Fruit fly (Drosophila melanogaster) whole organism, embryonic: ENCODE results near the gene CG9839.
A peak's percentile ranks its signal among the peaks of the same experiment; 100 is the strongest.

ENCODE experiments used
- Adf1 ChIP-seq: fragments of 200-800 bp; sonication (Bioruptor generic); IDR thresholded peaks from 2 replicates; pipeline ENCODE4 v1.3.6; 2022; ENCODE audit warnings: missing biosample characterization, missing genetic modification characterization
- Atf-2 ChIP-seq: fragments of 200-800 bp; sonication (Bioruptor generic); optimal IDR thresholded peaks from 2 replicates; lab custom pipeline; 2016; ENCODE audit warnings: missing biosample characterization, missing genetic modification characterization
- Atf6 ChIP-seq: fragments of 200-800 bp; sonication (Bioruptor generic); IDR thresholded peaks from 2 replicates; pipeline ENCODE4 v1.3.6; 2022; ENCODE audit warnings: missing biosample characterization, missing genetic modification characterization
- B-H2 ChIP-seq: fragments of 200-800 bp; sonication (Bioruptor generic); optimal IDR thresholded peaks from 2 replicates; lab custom pipeline; 2018; ENCODE audit warnings: missing biosample characterization, mild to moderate bottlenecking, missing genetic modification characterization
- CG10366 ChIP-seq: fragments of 200-800 bp; sonication (Bioruptor generic); IDR thresholded peaks from 2 replicates; pipeline ENCODE4 v1.3.6; 2022; ENCODE audit warnings: missing biosample characterization, missing genetic modification characterization
- CG10543 ChIP-seq: fragments of 200-800 bp; sonication (Bioruptor generic); optimal IDR thresholded peaks from 3 replicates; lab custom pipeline; 2017; ENCODE audit warnings: missing biosample characterization, mild to moderate bottlenecking, missing genetic modification characterization, moderate library complexity
- CG12769 ChIP-seq: fragments of 200-800 bp; sonication (Bioruptor generic); optimal IDR thresholded peaks from 2 replicates; lab custom pipeline; 2019; ENCODE audit warnings: missing biosample characterization, mild to moderate bottlenecking, missing genetic modification characterization, moderate library complexity
- CG13894 ChIP-seq: fragments of 200-800 bp; sonication (Bioruptor generic); optimal IDR thresholded peaks from 3 replicates; lab custom pipeline; 2018; ENCODE audit warnings: missing biosample characterization, mild to moderate bottlenecking, missing genetic modification characterization, moderate library complexity
- CG1792 ChIP-seq: fragments of 200-800 bp; sonication (Bioruptor generic); optimal IDR thresholded peaks from 2 replicates; lab custom pipeline; 2016; ENCODE audit warnings: missing biosample characterization, missing genetic modification characterization
- CG2129 ChIP-seq: fragments of 200-800 bp; sonication (Bioruptor generic); IDR thresholded peaks from 2 replicates; pipeline ENCODE4 v1.3.6; 2022; ENCODE audit warnings: missing biosample characterization, missing genetic modification characterization; ENCODE audit not compliant: partially characterized antibody
- CG30020 ChIP-seq: fragments of 200-800 bp; optimal IDR thresholded peaks from 2 replicates; lab custom pipeline; 2019; ENCODE audit warnings: missing biosample characterization, mild to moderate bottlenecking, missing genetic modification characterization, moderate library complexity
- CG3407 ChIP-seq: fragments of 200-800 bp; sonication (Bioruptor generic); optimal IDR thresholded peaks from 2 replicates; lab custom pipeline; 2018; ENCODE audit warnings: missing biosample characterization, mild to moderate bottlenecking, missing genetic modification characterization
- CG34224 ChIP-seq: fragments of 200-800 bp; sonication (Bioruptor generic); IDR thresholded peaks from 3 replicates; pipeline ENCODE4 v1.3.6; 2022; ENCODE audit warnings: missing biosample characterization, missing genetic modification characterization; ENCODE audit not compliant: partially characterized antibody
- CG34376 ChIP-seq: fragments of 200-800 bp; sonication (Bioruptor generic); optimal IDR thresholded peaks from 2 replicates; lab custom pipeline; 2018; ENCODE audit warnings: missing biosample characterization, mild to moderate bottlenecking, missing genetic modification characterization
- CG4360 ChIP-seq: fragments of 200-800 bp; sonication (Bioruptor generic); IDR thresholded peaks from 2 replicates; pipeline ENCODE4 v1.3.6; 2022; ENCODE audit warnings: missing biosample characterization, missing genetic modification characterization
- CG7987 ChIP-seq: fragments of 200-800 bp; sonication (Bioruptor generic); optimal IDR thresholded peaks from 2 replicates; lab custom pipeline; 2018; ENCODE audit warnings: missing biosample characterization, mild to moderate bottlenecking, missing genetic modification characterization, moderate library complexity
- CG8290 ChIP-seq, 3 experiments: fragments of 200-800 bp; sonication (Bioruptor generic); optimal IDR thresholded peaks; 2 replicates each; lab custom pipeline; 2016 to 2019; ENCODE audit warnings: missing biosample characterization in 3 of 3, missing genetic modification characterization in 3 of 3, mild to moderate bottlenecking in 2 of 3, moderate library complexity in 1 of 3
- D19A ChIP-seq: fragments of 200-800 bp; optimal IDR thresholded peaks from 3 replicates; lab custom pipeline; 2019; ENCODE audit warnings: missing biosample characterization, mild to moderate bottlenecking, missing genetic modification characterization, moderate library complexity
- Ets97D ChIP-seq: fragments of 200-800 bp; sonication (Bioruptor generic); optimal IDR thresholded peaks from 3 replicates; lab custom pipeline; 2016; ENCODE audit warnings: missing biosample characterization, missing genetic modification characterization
- Fer1 ChIP-seq: fragments of 200-800 bp; sonication (Bioruptor generic); optimal IDR thresholded peaks from 2 replicates; lab custom pipeline; 2017; ENCODE audit warnings: missing biosample characterization, mild to moderate bottlenecking, missing genetic modification characterization
- Fer3 ChIP-seq: fragments of 200-800 bp; sonication (Bioruptor generic); optimal IDR thresholded peaks from 2 replicates; lab custom pipeline; 2018; ENCODE audit warnings: missing biosample characterization, mild to moderate bottlenecking, missing genetic modification characterization, moderate library complexity
- Hmr ChIP-seq: fragments of 200-800 bp; sonication (Bioruptor generic); optimal IDR thresholded peaks from 3 replicates; lab custom pipeline; 2017; ENCODE audit warnings: mild to moderate bottlenecking, missing biosample characterization, missing genetic modification reagents, missing genetic modification characterization
- NC2β ChIP-seq: fragments of 200-800 bp; sonication (Bioruptor generic); optimal IDR thresholded peaks from 2 replicates; lab custom pipeline; 2016; ENCODE audit warnings: missing biosample characterization, missing genetic modification characterization
- NFAT ChIP-seq: fragments of 200-800 bp; sonication (Bioruptor generic); IDR thresholded peaks from 2 replicates; pipeline ENCODE4 v1.3.6; 2022; ENCODE audit warnings: missing biosample characterization, missing genetic modification characterization
- Nf-YB ChIP-seq: fragments of 200-800 bp; sonication (Bioruptor generic); optimal IDR thresholded peaks from 3 replicates; lab custom pipeline; 2019; ENCODE audit warnings: missing biosample characterization, mild to moderate bottlenecking, missing genetic modification characterization, moderate library complexity
- Rfx ChIP-seq: fragments of 200-800 bp; sonication (Bioruptor generic); IDR thresholded peaks from 2 replicates; pipeline ENCODE4 v1.3.6; 2022; ENCODE audit warnings: missing biosample characterization, missing genetic modification characterization
- Sin3A ChIP-seq: fragments of >200 bp; optimal IDR thresholded peaks from 2 replicates; lab custom pipeline; 2018
- Xrp1 ChIP-seq: fragments of 200-800 bp; sonication (Bioruptor generic); IDR thresholded peaks from 2 replicates; pipeline ENCODE4 v1.3.6; 2022; ENCODE audit warnings: missing biosample characterization, missing genetic modification characterization
- abd-A ChIP-seq: fragments of 200-800 bp; sonication (Bioruptor generic); optimal IDR thresholded peaks from 3 replicates; lab custom pipeline; 2019; ENCODE audit warnings: missing biosample characterization, mild to moderate bottlenecking, missing genetic modification characterization, moderate library complexity
- bigmax ChIP-seq: fragments of 200-800 bp; sonication (Bioruptor generic); optimal IDR thresholded peaks from 2 replicates; lab custom pipeline; 2018; ENCODE audit warnings: missing biosample characterization, mild to moderate bottlenecking, missing genetic modification characterization
- bowl ChIP-seq: fragments of 200-800 bp; sonication (Bioruptor generic); IDR thresholded peaks from 2 replicates; pipeline ENCODE4 v1.3.6; 2022; ENCODE audit warnings: missing biosample characterization, missing genetic modification characterization
- br ChIP-seq: fragments of >200 bp; optimal IDR thresholded peaks from 2 replicates; lab custom pipeline; 2017
- caup ChIP-seq: fragments of 200-800 bp; sonication (Bioruptor generic); optimal IDR thresholded peaks from 3 replicates; lab custom pipeline; 2017; ENCODE audit warnings: missing biosample characterization, mild to moderate bottlenecking, missing genetic modification characterization, moderate library complexity; ENCODE audit not compliant: severe bottlenecking
- chinmo ChIP-seq: fragments of 200-800 bp; sonication (Bioruptor generic); IDR thresholded peaks from 4 replicates; pipeline ENCODE4 v1.3.6; 2022; ENCODE audit warnings: missing biosample characterization, missing genetic modification characterization; ENCODE audit not compliant: partially characterized antibody
- chm ChIP-seq: fragments of 200-800 bp; sonication (Bioruptor generic); IDR thresholded peaks from 2 replicates; pipeline ENCODE4 v1.3.6; 2022; ENCODE audit warnings: missing biosample characterization, missing genetic modification characterization
- cwo ChIP-seq: fragments of 200-800 bp; sonication (Bioruptor generic); optimal IDR thresholded peaks from 3 replicates; lab custom pipeline; 2017; ENCODE audit warnings: missing biosample characterization, missing genetic modification characterization, mild to moderate bottlenecking, moderate library complexity, missing genetic modification reagents
- en ChIP-seq: fragments of 200-800 bp; sonication (Bioruptor generic); optimal IDR thresholded peaks from 2 replicates; lab custom pipeline; 2016; ENCODE audit warnings: missing biosample characterization, missing genetic modification characterization
- esg ChIP-seq: fragments of 200-800 bp; sonication (Bioruptor generic); conservative IDR thresholded peaks from 2 replicates; pipeline ENCODE4 v1.3.6; 2022; ENCODE audit warnings: missing biosample characterization, missing genetic modification characterization
- eve ChIP-seq, 2 experiments: fragments of >200 bp; optimal IDR thresholded peaks; 2 replicates each; lab custom pipeline; 2017; ENCODE audit warnings: missing biosample characterization in 2 of 2, missing genetic modification characterization in 2 of 2
- fd102C ChIP-seq: fragments of 200-800 bp; sonication (Bioruptor generic); optimal IDR thresholded peaks from 2 replicates; lab custom pipeline; 2018; ENCODE audit warnings: missing biosample characterization, mild to moderate bottlenecking, missing genetic modification characterization, moderate library complexity
- fru ChIP-seq: fragments of >200 bp; optimal IDR thresholded peaks from 2 replicates; lab custom pipeline; 2017
- lab ChIP-seq: fragments of 200-800 bp; sonication (Bioruptor generic); optimal IDR thresholded peaks from 3 replicates; lab custom pipeline; 2017; ENCODE audit warnings: missing biosample characterization, missing genetic modification characterization, mild to moderate bottlenecking, moderate library complexity, missing genetic modification reagents
- p53 ChIP-seq: fragments of 200-800 bp; sonication (Bioruptor generic); optimal IDR thresholded peaks from 2 replicates; lab custom pipeline; 2016; ENCODE audit warnings: missing biosample characterization, missing genetic modification characterization
- rib ChIP-seq: fragments of 200-800 bp; sonication (Bioruptor generic); IDR thresholded peaks from 2 replicates; pipeline ENCODE4 v1.3.6; 2022; ENCODE audit warnings: missing biosample characterization, missing genetic modification characterization
- scrt ChIP-seq: fragments of 200-800 bp; sonication (Bioruptor generic); optimal IDR thresholded peaks from 2 replicates; lab custom pipeline; 2018; ENCODE audit warnings: missing biosample characterization, mild to moderate bottlenecking, missing genetic modification characterization, moderate library complexity
- sens ChIP-seq: fragments of 200-800 bp; sonication (Bioruptor generic); peaks from one replicate; lab custom pipeline; 2016; ENCODE audit warnings: missing biosample characterization, missing genetic modification characterization
- shn ChIP-seq: fragments of 200-800 bp; sonication (Bioruptor generic); optimal IDR thresholded peaks from 3 replicates; lab custom pipeline; 2016; ENCODE audit warnings: missing biosample characterization, missing genetic modification characterization
- sr ChIP-seq: fragments of 200-800 bp; sonication (Bioruptor generic); IDR thresholded peaks from 3 replicates; pipeline ENCODE4 v1.3.6; 2022; ENCODE audit warnings: missing biosample characterization, missing genetic modification characterization
- twi ChIP-seq: fragments of 200-800 bp; optimal IDR thresholded peaks from 2 replicates; lab custom pipeline; 2019; ENCODE audit warnings: missing biosample characterization, mild to moderate bottlenecking, missing genetic modification characterization, moderate library complexity
- yki ChIP-seq: fragments of >200 bp; optimal IDR thresholded peaks from 3 replicates; lab custom pipeline; 2018
- z ChIP-seq: fragments of 200-800 bp; sonication (Bioruptor generic); IDR thresholded peaks from 3 replicates; pipeline ENCODE4 v1.3.6; 2022; ENCODE audit warnings: missing biosample characterization, missing genetic modification characterization

Gene CG9839

DNA sequence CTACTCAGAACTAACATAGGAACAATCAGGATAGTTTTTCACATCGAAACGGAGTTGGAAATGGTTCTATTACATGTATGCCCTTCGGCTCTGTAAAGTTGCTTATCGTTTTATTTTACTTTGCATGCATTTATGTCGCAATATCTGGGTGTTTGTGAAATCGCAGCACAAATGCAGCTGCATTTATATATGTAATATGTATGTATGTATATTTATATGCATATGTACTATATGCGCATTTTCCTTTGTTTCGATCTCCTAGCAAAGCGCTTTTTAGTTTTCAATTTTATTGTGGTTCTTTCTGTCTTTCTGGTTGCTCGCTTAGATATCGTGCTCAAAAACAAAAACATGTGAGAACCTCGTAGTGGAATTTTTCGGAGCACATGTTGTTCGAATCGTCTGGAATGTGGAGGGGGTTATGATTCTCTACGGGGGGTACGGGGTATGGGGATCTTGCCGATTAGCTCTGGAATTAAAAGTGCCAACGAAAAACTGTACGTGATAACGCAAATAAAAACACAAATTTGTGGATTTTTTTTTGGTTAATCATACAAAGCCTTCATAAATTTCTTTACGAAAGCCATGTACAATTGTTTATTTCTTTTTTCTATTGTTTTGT lies 8.5 kb upstream of the CG9839 start:
- TF ChIP-seq CG1792 (GFP tag; lab: Kevin White, UChicago) = no peak
- TF ChIP-seq shn = no peak
- TF ChIP-seq br (lab: Kevin White, UChicago) = no peak
- TF ChIP-seq twi = peak; percentile 82
- TF ChIP-seq CG8290 (GFP tag; optimal IDR thresholded peaks at IDR 0.05; lab: Kevin White, UChicago) = no peak
- TF ChIP-seq CG8290 (tag; optimal IDR thresholded peaks at IDR 0.05; lab: Kevin White, UChicago) = peak in 1 of 2 experiments; percentile 37
- peak; percentile 49 for TF ChIP-seq Atf6
- peak; percentile 80 for TF ChIP-seq cwo (GFP tag; lab: Kevin White, UChicago)
- no peak for TF ChIP-seq Nf-YB
- TF ChIP-seq Rfx (GFP tag; lab: Robert Waterston, UW) = peak; percentile 7; the same call in 1 of the 2 replicates
- TF ChIP-seq fd102C (GFP tag; lab: Kevin White, UChicago) = no peak
- TF ChIP-seq CG10543 = peak; percentile 81
- no peak for TF ChIP-seq p53 (GFP tag; lab: Kevin White, UChicago)
- TF ChIP-seq esg (GFP tag; lab: Robert Waterston, UW) = no peak
- no peak for TF ChIP-seq bowl (GFP tag; lab: Robert Waterston, UW)
- peak; percentile 8 for TF ChIP-seq sens (GFP tag; lab: Kevin White, UChicago)
- TF ChIP-seq B-H2 = peak; percentile 51
- TF ChIP-seq CG13894 (tag; lab: Kevin White, UChicago) = peak; percentile 76
- no peak for TF ChIP-seq NC2β
- peak; percentile 13 for TF ChIP-seq Fer3 (tag; lab: Kevin White, UChicago)
- TF ChIP-seq NFAT (GFP tag; lab: Robert Waterston, UW) = peak; percentile 92
- TF ChIP-seq Sin3A = no peak
- peak; percentile 36 for TF ChIP-seq lab (GFP tag; lab: Kevin White, UChicago)
- peak; percentile 9; the same call in 1 of the 2 replicates for TF ChIP-seq Adf1 (GFP tag; lab: Robert Waterston, UW)
- TF ChIP-seq Hmr (GFP tag; lab: Kevin White, UChicago) = peak; percentile 12
- TF ChIP-seq Ets97D (GFP tag; lab: Kevin White, UChicago) = no peak
- no peak for TF ChIP-seq Atf-2 (GFP tag; lab: Kevin White, UChicago)
- 0 out of 2 replicates have a peak, but pooled peaks have one; percentile 5 for TF ChIP-seq Xrp1 (GFP tag; lab: Robert Waterston, UW)
- TF ChIP-seq z (GFP tag; lab: Robert Waterston, UW) = no peak
- no peak for TF ChIP-seq CG10366 (GFP tag; lab: Robert Waterston, UW)
- TF ChIP-seq chinmo = 0 out of 4 replicates have a peak, but pooled peaks have one; percentile 4
- no peak for TF ChIP-seq fru (lab: Kevin White, UChicago)
- no peak for TF ChIP-seq CG30020
- TF ChIP-seq chm = 0 out of 2 replicates have a peak, but pooled peaks have one; percentile 46
- no peak for TF ChIP-seq en (GFP tag; lab: Kevin White, UChicago)
- TF ChIP-seq CG7987 (GFP tag; lab: Kevin White, UChicago) = peak; percentile 30
- TF ChIP-seq CG3407 (GFP tag; lab: Kevin White, UChicago) = no peak
- TF ChIP-seq yki (lab: Kevin White, UChicago) = no peak
- TF ChIP-seq sr (GFP tag; lab: Robert Waterston, UW) = no peak
- peak; percentile 36 for TF ChIP-seq Fer1
- no peak for TF ChIP-seq eve (GFP tag; optimal IDR thresholded peaks at IDR 0.05; lab: Kevin White, UChicago)
- TF ChIP-seq rib (GFP tag; lab: Robert Waterston, UW) = peak; percentile 34; the same call in 1 of the 2 replicates
- no peak for TF ChIP-seq CG34224 (GFP tag; lab: Robert Waterston, UW)
- TF ChIP-seq scrt (GFP tag; lab: Kevin White, UChicago) = no peak
- TF ChIP-seq CG34376 (GFP tag; lab: Kevin White, UChicago) = peak; percentile 72
- TF ChIP-seq abd-A = peak; percentile 51
- TF ChIP-seq D19A = no peak
- peak; percentile 64 for TF ChIP-seq CG12769 (tag; lab: Kevin White, UChicago)
- no peak for TF ChIP-seq CG2129 (GFP tag; lab: Robert Waterston, UW)
- TF ChIP-seq caup = peak; percentile 12
- peak; percentile 20 for TF ChIP-seq bigmax (GFP tag; lab: Kevin White, UChicago)
- TF ChIP-seq CG4360 (GFP tag; lab: Robert Waterston, UW) = 0 out of 2 replicates have a peak, but pooled peaks have one; percentile 24
